Fruit fly (Drosophila melanogaster) S2 (cell line): Measurements from ENCODE around the gene CG7101.
A peak's percentile ranks its signal among the peaks of the same experiment; 100 is the strongest.

ENCODE experiments used
- CG8478 ChIP-seq: fragments of >200 bp; optimal IDR thresholded peaks from 2 replicates; lab custom pipeline; 2018
- CTCF ChIP-seq, 2 experiments: fragments of >200 bp; optimal IDR thresholded peaks; 2 replicates each; lab custom pipeline; 2018

The CG7101 gene

dm6 chrX:18830396-18830795 lies at the start of gene CG7101:
Gene CG7101, plus strand, starts transcription at chrX:18830591.
- no peak for TF ChIP-seq CTCF (optimal IDR thresholded peaks at IDR 0.05; lab: Kevin White, UChicago)
- TF ChIP-seq CG8478 (lab: Kevin White, UChicago) = no peak

- TF ChIP-seq CG8478 (lab: Kevin White, UChicago) = no peak
- TF ChIP-seq CTCF (optimal IDR thresholded peaks at IDR 0.05; lab: Kevin White, UChicago) = no peak
Measured at dm6 chrX:18783417-18784123, 46.8 kb upstream of the CG7101 start, which contains the start of gene CG18259. Gene CG18259, minus strand, starts transcription at chrX:18783494.

dm6 chrX:18788143-18788745 lies 42.1 kb upstream of the CG7101 start, which contains the start of the genes CG6961 and S6KL:
Gene CG6961, minus strand, starts transcription at chrX:18788210.
Gene S6KL, plus strand, starts transcription at chrX:18788464.
- TF ChIP-seq CG8478 (lab: Kevin White, UChicago) (no peak), CTCF (optimal IDR thresholded peaks at IDR 0.05; lab: Kevin White, UChicago) (no peak)

- no peak for TF ChIP-seq CG8478 (lab: Kevin White, UChicago)
- no peak for TF ChIP-seq CTCF (optimal IDR thresholded peaks at IDR 0.05; lab: Kevin White, UChicago)
Measured at dm6 chrX:18789353-18790210, 40.8 kb upstream of the CG7101 start.

- TF ChIP-seq CG8478 (lab: Kevin White, UChicago) = no peak
- TF ChIP-seq CTCF (optimal IDR thresholded peaks at IDR 0.05; lab: Kevin White, UChicago) = no peak
Measured at dm6 chrX:18791368-18791767, 39.0 kb upstream of the CG7101 start, which contains the start of gene Atg101. Gene Atg101, plus strand, starts transcription at chrX:18791668.

- no peak for TF ChIP-seq CG8478 (lab: Kevin White, UChicago)
- no peak for TF ChIP-seq CTCF (optimal IDR thresholded peaks at IDR 0.05; lab: Kevin White, UChicago)
Measured at dm6 chrX:18797567-18797966, 32.8 kb upstream of the CG7101 start, which contains the start of gene bnb. Gene bnb, minus strand, starts transcription at chrX:18797687.

- no peak for TF ChIP-seq CG8478 (lab: Kevin White, UChicago)
- no peak for TF ChIP-seq CTCF (optimal IDR thresholded peaks at IDR 0.05; lab: Kevin White, UChicago)
Measured at dm6 chrX:18799307-18799855, 31.0 kb upstream of the CG7101 start.

dm6 chrX:18800167-18800566 lies 30.2 kb upstream of the CG7101 start:
- TF ChIP-seq CTCF (optimal IDR thresholded peaks at IDR 0.05; lab: Kevin White, UChicago) = no peak
- TF ChIP-seq CG8478 (lab: Kevin White, UChicago) = no peak

- TF ChIP-seq CG8478 (lab: Kevin White, UChicago) = no peak
- TF ChIP-seq CTCF (optimal IDR thresholded peaks at IDR 0.05; lab: Kevin White, UChicago) = no peak
Measured at dm6 chrX:18801293-18801692, 29.1 kb upstream of the CG7101 start.

- TF ChIP-seq CTCF (optimal IDR thresholded peaks at IDR 0.05; lab: Kevin White, UChicago) (peak; percentile 53 to 58), CG8478 (lab: Kevin White, UChicago) (no peak)
Measured at dm6 chrX:18805036-18805435, 25.4 kb upstream of the CG7101 start.

dm6 chrX:18806365-18806764 lies 24.0 kb upstream of the CG7101 start, which contains the start of gene CG7058:
Gene CG7058, plus strand, starts transcription at chrX:18806694.
- TF ChIP-seq CG8478 (lab: Kevin White, UChicago) = no peak
- no peak for TF ChIP-seq CTCF (optimal IDR thresholded peaks at IDR 0.05; lab: Kevin White, UChicago)

- TF ChIP-seq CG8478 (lab: Kevin White, UChicago) (no peak), CTCF (optimal IDR thresholded peaks at IDR 0.05; lab: Kevin White, UChicago) (no peak)
Measured at dm6 chrX:18812111-18812510, 18.3 kb upstream of the CG7101 start.

- TF ChIP-seq CG8478 (lab: Kevin White, UChicago) (no peak), CTCF (optimal IDR thresholded peaks at IDR 0.05; lab: Kevin White, UChicago) (no peak)
Measured at dm6 chrX:18813049-18813448, 17.3 kb upstream of the CG7101 start, which contains the start of gene CG42450. Gene CG42450, plus strand, starts transcription at chrX:18813297.

- TF ChIP-seq CG8478 (lab: Kevin White, UChicago) (no peak), CTCF (optimal IDR thresholded peaks at IDR 0.05; lab: Kevin White, UChicago) (no peak)
Measured at dm6 chrX:18814373-18814772, 16.0 kb upstream of the CG7101 start.
